Worm (Caenorhabditis elegans) whole organism, late embryonic: Measurements from ENCODE around the gene rps-25.

Experiments used
- C08G9.2 ChIP-seq: sonication (generic microtip); optimal IDR thresholded peaks from 2 replicates; lab custom pipeline; 2016; ENCODE audit warnings: mild to moderate bottlenecking, missing genetic modification characterization, moderate library complexity, missing compliant biosample characterization
- C38D4.7 ChIP-seq: fragments of 200-800 bp; sonication (Bioruptor generic); optimal IDR thresholded peaks from 2 replicates; lab custom pipeline; 2018; ENCODE audit warnings: mild to moderate bottlenecking, missing genetic modification characterization, moderate library complexity, missing compliant biosample characterization
- ama-1 ChIP-seq: fragments of 150-350 bp; optimal IDR thresholded peaks from 2 replicates; lab custom pipeline; 2014
- ceh-2 ChIP-seq: sonication (generic microtip); optimal IDR thresholded peaks from 2 replicates; lab custom pipeline; 2016; ENCODE audit warnings: missing genotype, missing genetic modification characterization, missing compliant biosample characterization
- ceh-31 ChIP-seq: sonication (generic microtip); optimal IDR thresholded peaks from 2 replicates; lab custom pipeline; 2016; ENCODE audit warnings: missing genetic modification characterization, missing compliant biosample characterization
- ceh-34 ChIP-seq: sonication (generic microtip); optimal IDR thresholded peaks from 2 replicates; lab custom pipeline; 2016; ENCODE audit warnings: mild to moderate bottlenecking, missing genetic modification characterization, missing compliant biosample characterization
- ceh-48 ChIP-seq: sonication (generic microtip); optimal IDR thresholded peaks from 2 replicates; lab custom pipeline; 2016; ENCODE audit warnings: missing genetic modification characterization, inconsistent platforms, missing compliant biosample characterization
- che-1 ChIP-seq: sonication (generic microtip); optimal IDR thresholded peaks from 2 replicates; lab custom pipeline; 2016; ENCODE audit warnings: mild to moderate bottlenecking, missing genetic modification characterization, missing compliant biosample characterization
- dve-1 ChIP-seq: sonication (generic microtip); optimal IDR thresholded peaks from 2 replicates; lab custom pipeline; 2017; ENCODE audit warnings: antibody characterized with exemption, mild to moderate bottlenecking, missing genetic modification characterization, missing compliant biosample characterization
- elt-4 ChIP-seq: sonication (generic microtip); optimal IDR thresholded peaks from 2 replicates; lab custom pipeline; 2016; ENCODE audit warnings: missing genetic modification characterization, missing compliant biosample characterization
- eyg-1 ChIP-seq: sonication (generic microtip); optimal IDR thresholded peaks from 2 replicates; lab custom pipeline; 2016; ENCODE audit warnings: missing genotype, missing genetic modification characterization, missing compliant biosample characterization
- fax-1 ChIP-seq: sonication (generic microtip); optimal IDR thresholded peaks from 2 replicates; lab custom pipeline; 2016; ENCODE audit warnings: missing genotype, missing genetic modification characterization, missing compliant biosample characterization
- fkh-10 ChIP-seq: fragments of 150-350 bp; optimal IDR thresholded peaks from 2 replicates; lab custom pipeline; 2014; ENCODE audit warnings: missing biosample characterization, missing genetic modification reagents, missing genetic modification characterization
- hlh-13 ChIP-seq: fragments of 200-800 bp; sonication (Bioruptor generic); optimal IDR thresholded peaks from 2 replicates; lab custom pipeline; 2018; ENCODE audit warnings: mild to moderate bottlenecking, missing genetic modification characterization, missing compliant biosample characterization
- hlh-8 ChIP-seq: sonication (generic microtip); optimal IDR thresholded peaks from 2 replicates; lab custom pipeline; 2016; ENCODE audit warnings: missing genotype, missing genetic modification characterization, missing compliant biosample characterization
- lin-11 ChIP-seq: fragments of 200-800 bp; sonication (Bioruptor generic); optimal IDR thresholded peaks from 2 replicates; lab custom pipeline; 2018; ENCODE audit warnings: mild to moderate bottlenecking, missing genetic modification characterization, missing compliant biosample characterization
- mec-3 ChIP-seq: sonication (generic microtip); optimal IDR thresholded peaks from 2 replicates; lab custom pipeline; 2016; ENCODE audit warnings: borderline replicate concordance, missing genetic modification characterization, missing compliant biosample characterization
- nfya-1 ChIP-seq: sonication (generic microtip); optimal IDR thresholded peaks from 2 replicates; lab custom pipeline; 2017; ENCODE audit warnings: missing genetic modification characterization, mild to moderate bottlenecking, missing compliant biosample characterization, antibody characterized with exemption, moderate library complexity
- nhr-232 ChIP-seq: sonication (generic microtip); optimal IDR thresholded peaks from 2 replicates; lab custom pipeline; 2016; ENCODE audit warnings: missing genetic modification characterization, missing compliant biosample characterization
- npax-4 ChIP-seq: sonication (generic microtip); optimal IDR thresholded peaks from 2 replicates; lab custom pipeline; 2016; ENCODE audit warnings: missing genetic modification characterization, missing compliant biosample characterization
- odd-2 ChIP-seq: sonication (generic microtip); optimal IDR thresholded peaks from 2 replicates; lab custom pipeline; 2017; ENCODE audit warnings: antibody characterized with exemption, mild to moderate bottlenecking, missing genetic modification characterization, missing compliant biosample characterization
- pat-9 ChIP-seq: fragments of 200-800 bp; sonication (Bioruptor generic); optimal IDR thresholded peaks from 2 replicates; lab custom pipeline; 2018; ENCODE audit warnings: mild to moderate bottlenecking, missing genetic modification characterization, moderate library complexity, missing compliant biosample characterization
- pha-2 ChIP-seq: sonication (generic microtip); optimal IDR thresholded peaks from 2 replicates; lab custom pipeline; 2017; ENCODE audit warnings: mild to moderate bottlenecking, missing genetic modification characterization, missing compliant biosample characterization
- pqm-1 ChIP-seq: sonication (generic microtip); optimal IDR thresholded peaks from 2 replicates; lab custom pipeline; 2016; ENCODE audit warnings: missing genetic modification characterization, missing compliant biosample characterization
- ref-2 ChIP-seq: sonication (generic microtip); optimal IDR thresholded peaks from 2 replicates; lab custom pipeline; 2016; ENCODE audit warnings: missing genetic modification characterization, missing compliant biosample characterization
- sdc-2 ChIP-seq: sonication (generic microtip); optimal IDR thresholded peaks from 2 replicates; lab custom pipeline; 2016; ENCODE audit warnings: missing genotype, missing genetic modification characterization, missing compliant biosample characterization
- sox-2 ChIP-seq: fragments of 200-800 bp; sonication (Bioruptor generic); IDR thresholded peaks from 2 replicates; pipeline ENCODE4 v1.3.6; 2022; ENCODE audit warnings: missing genetic modification reagents, missing genetic modification characterization, missing compliant biosample characterization
- sox-4 ChIP-seq: sonication (generic microtip); optimal IDR thresholded peaks from 2 replicates; lab custom pipeline; 2017; ENCODE audit warnings: mild to moderate bottlenecking, missing genetic modification characterization, inconsistent platforms, missing compliant biosample characterization
- tbx-2 ChIP-seq: sonication (generic microtip); optimal IDR thresholded peaks from 2 replicates; lab custom pipeline; 2016; ENCODE audit warnings: missing genetic modification characterization, missing compliant biosample characterization
- tbx-7 ChIP-seq: sonication (generic microtip); optimal IDR thresholded peaks from 2 replicates; lab custom pipeline; 2016; ENCODE audit warnings: missing genotype, missing genetic modification characterization, missing compliant biosample characterization
- ttx-3 ChIP-seq: sonication (generic microtip); optimal IDR thresholded peaks from 2 replicates; lab custom pipeline; 2016; ENCODE audit warnings: missing genetic modification reagents, missing genetic modification characterization, missing compliant biosample characterization
- unc-3 ChIP-seq, 2 experiments: fragments of 200-800 bp in 1 of 2; sonication (Bioruptor generic) in 1 of 2; sonication (generic microtip) in 1 of 2; conservative IDR thresholded peaks in 1 of 2; optimal IDR thresholded peaks in 1 of 2; 2 replicates each; pipeline versions ENCODE4 v1.3.6 to Lab custom; 2016 to 2022; ENCODE audit warnings: missing compliant biosample characterization in 2 of 2, missing genetic modification characterization in 2 of 2, missing genetic modification reagents in 1 of 2
- unc-42 ChIP-seq: sonication (generic microtip); optimal IDR thresholded peaks from 2 replicates; lab custom pipeline; 2016; ENCODE audit warnings: missing genotype, missing genetic modification characterization, missing compliant biosample characterization
- unc-86 ChIP-seq: sonication (generic microtip); optimal IDR thresholded peaks from 2 replicates; lab custom pipeline; 2016; ENCODE audit warnings: missing genetic modification characterization, missing compliant biosample characterization
- zip-5 ChIP-seq: sonication (generic microtip); optimal IDR thresholded peaks from 2 replicates; lab custom pipeline; 2016; ENCODE audit warnings: missing genetic modification characterization, missing compliant biosample characterization
- ztf-16 ChIP-seq: sonication (generic microtip); optimal IDR thresholded peaks from 2 replicates; lab custom pipeline; 2017; ENCODE audit warnings: missing genetic modification characterization, missing compliant biosample characterization

Gene rps-25

DNA sequence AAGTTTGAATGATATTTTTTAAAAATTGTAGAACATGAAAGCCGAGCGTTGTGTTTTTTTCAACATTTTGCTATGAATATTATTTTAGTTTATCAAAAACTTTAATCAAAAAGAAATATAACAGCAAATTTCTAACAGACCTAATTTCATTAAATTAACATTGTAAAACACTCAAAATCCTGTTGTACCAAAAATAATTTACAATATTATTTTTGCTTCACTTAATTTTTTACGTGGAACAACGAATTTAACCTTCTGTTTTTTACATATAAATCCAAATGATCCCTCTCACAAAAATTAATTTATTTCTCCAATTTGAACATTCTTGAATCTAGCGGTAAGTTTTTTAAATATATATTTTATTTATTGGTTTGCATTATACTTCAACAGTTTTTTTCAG, 13.4 kb downstream of the rps-25 start, which contains the start of gene H32C10.1:
Gene H32C10.1, plus strand, starts transcription at position 301 of the 400 bp plus-strand sequence.
- TF ChIP-seq lin-11 (tag; lab: Kevin White, UChicago), result no peak
- TF ChIP-seq che-1 (tag; lab: Kevin White, UChicago), result no peak
- no peak for TF ChIP-seq C08G9.2 (tag; lab: Kevin White, UChicago)
- no peak for TF ChIP-seq ceh-34 (tag; lab: Kevin White, UChicago)
- no peak for TF ChIP-seq elt-4 (tag; lab: Kevin White, UChicago)
- no peak for TF ChIP-seq unc-42 (tag; lab: Kevin White, UChicago)
- no peak for TF ChIP-seq pqm-1 (tag; lab: Kevin White, UChicago)
- TF ChIP-seq ama-1 (lab: Kevin White, UChicago), result no peak
- no peak for TF ChIP-seq dve-1 (tag; lab: Kevin White, UChicago)
- no peak for TF ChIP-seq ttx-3
- no peak for TF ChIP-seq hlh-13 (GFP tag; lab: Kevin White, UChicago)

DNA sequence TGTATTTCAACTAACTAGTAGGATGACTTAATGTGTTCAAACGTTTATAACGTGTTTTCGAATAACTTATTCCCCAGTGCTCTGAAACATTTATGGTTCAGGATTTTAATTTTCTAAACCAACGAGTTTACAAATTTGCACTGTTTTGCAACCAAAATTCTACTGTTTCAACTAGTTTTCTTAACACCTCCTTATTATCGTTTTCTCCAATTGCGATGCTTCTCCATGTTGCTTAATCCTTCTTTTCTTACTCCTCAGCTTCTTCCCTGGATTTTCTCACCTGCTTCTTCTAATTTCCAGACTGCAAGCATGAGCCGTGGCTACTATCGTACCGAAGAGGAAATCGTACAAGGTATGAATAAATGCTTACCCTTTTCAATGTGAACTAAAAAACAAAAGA, 17.1 kb downstream of the rps-25 start, which contains the start of gene lin-33:
Gene lin-33, plus strand, starts transcription at position 301 of the 400 bp plus-strand sequence.
- no peak for TF ChIP-seq fkh-10 (GFP tag; lab: Kevin White, UChicago)
- no peak for TF ChIP-seq pha-2 (tag; lab: Kevin White, UChicago)
- TF ChIP-seq lin-11 (tag; lab: Kevin White, UChicago), result no peak
- TF ChIP-seq sdc-2 (tag; lab: Kevin White, UChicago), result no peak
- TF ChIP-seq ztf-16 (tag; lab: Kevin White, UChicago), result no peak
- no peak for TF ChIP-seq eyg-1
- TF ChIP-seq C38D4.7 (GFP tag; lab: Kevin White, UChicago), result no peak
- TF ChIP-seq tbx-2, result no peak
- TF ChIP-seq fax-1, result no peak
- no peak for TF ChIP-seq pat-9

DNA sequence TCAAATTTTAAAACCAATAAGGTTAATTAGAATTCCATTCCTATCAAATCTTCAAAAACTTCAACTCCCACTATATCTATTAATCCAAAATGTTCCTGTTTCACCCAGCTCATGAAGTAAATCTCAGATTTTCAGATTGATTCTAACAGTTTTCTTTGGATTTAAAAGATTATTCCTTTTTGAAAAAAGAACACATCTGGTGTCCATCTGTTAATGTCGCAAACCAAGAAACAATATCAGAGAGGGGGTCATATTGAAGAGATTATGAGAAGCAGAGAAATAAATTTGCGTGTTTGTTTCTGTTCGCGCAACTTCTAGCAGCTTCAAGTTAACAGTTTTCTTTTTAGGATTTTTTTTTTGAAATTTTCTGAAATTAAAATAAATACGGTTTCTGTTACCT, 18.4 kb downstream of the rps-25 start:
- TF ChIP-seq ceh-2 (tag; lab: Kevin White, UChicago) (no peak), hlh-8 (tag; lab: Kevin White, UChicago) (peak; percentile 91), dve-1 (tag; lab: Kevin White, UChicago) (no peak)

DNA sequence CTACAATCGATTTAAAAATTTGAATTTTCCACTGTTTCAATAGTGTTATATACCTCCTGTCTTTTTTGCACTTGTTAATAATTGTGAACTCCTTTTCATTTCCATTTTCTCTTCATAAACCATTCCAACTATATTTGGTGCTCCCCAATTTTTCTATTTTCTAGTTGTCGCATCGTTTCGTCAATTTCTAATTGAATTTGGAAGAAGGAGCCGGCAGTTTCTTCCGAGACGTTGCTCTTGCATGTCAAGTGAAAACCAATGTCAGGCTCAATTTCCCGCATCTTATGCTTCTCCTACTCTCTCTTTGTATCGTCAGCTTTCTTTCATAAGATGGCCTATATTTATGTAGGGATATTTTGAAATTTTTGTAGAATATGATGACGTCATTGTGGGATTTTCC, 19.6 kb downstream of the rps-25 start:
- no peak for TF ChIP-seq zip-5
- TF ChIP-seq unc-42 (tag; lab: Kevin White, UChicago), result peak; percentile 91
- TF ChIP-seq tbx-7 (tag; lab: Kevin White, UChicago), result no peak

DNA sequence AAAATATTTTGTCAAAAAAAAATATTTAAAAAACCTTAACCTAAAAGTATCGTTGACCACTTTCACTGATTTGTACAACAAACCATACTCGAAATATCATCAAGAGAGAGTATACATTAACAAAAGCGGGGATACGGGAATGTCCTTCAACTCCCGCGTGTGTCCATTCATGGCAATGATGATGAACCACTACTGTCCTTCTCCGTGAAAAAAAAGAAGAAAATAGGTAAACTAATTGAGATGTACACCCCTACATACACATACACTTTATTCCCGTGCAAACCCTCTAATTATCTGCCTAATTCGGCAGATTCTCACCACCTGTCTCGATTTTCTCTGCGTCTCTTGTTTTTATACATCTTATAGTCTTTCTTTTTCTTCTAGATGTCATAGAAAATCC, 20.8 kb downstream of the rps-25 start:
- TF ChIP-seq nhr-232 (no peak), npax-4 (tag; lab: Kevin White, UChicago) (no peak), tbx-2 (no peak), unc-86 (tag; lab: Kevin White, UChicago) (no peak), ceh-31 (peak; percentile 75), ceh-48 (tag; lab: Kevin White, UChicago) (no peak), nfya-1 (peak; percentile 29), unc-3 (GFP tag; conservative IDR thresholded peaks at IDR 0.05; lab: Robert Waterston, UW) (no peak), unc-3 (tag; optimal IDR thresholded peaks at IDR 0.05; lab: Kevin White, UChicago) (no peak), mec-3 (tag; lab: Kevin White, UChicago) (no peak), sox-2 (GFP tag; lab: Robert Waterston, UW) (no peak), ttx-3 (no peak), ztf-16 (tag; lab: Kevin White, UChicago) (no peak), hlh-8 (tag; lab: Kevin White, UChicago) (no peak), odd-2 (no peak), elt-4 (tag; lab: Kevin White, UChicago) (no peak), sox-4 (tag; lab: Kevin White, UChicago) (no peak), unc-42 (tag; lab: Kevin White, UChicago) (peak; percentile 40), pha-2 (tag; lab: Kevin White, UChicago) (no peak), ref-2 (tag; lab: Kevin White, UChicago) (peak; percentile 47)
